Worm (Caenorhabditis elegans): Measurements from ENCODE around the gene clec-158.
A peak's percentile ranks its signal among the peaks of the same experiment; 100 is the strongest.

Gene clec-158

ce11 chrIII:6863901-6864300, 4.5 kb upstream of the clec-158 start, which contains the start of gene sma-3 (continued):
- TF ChIP-seq mbf-1 (tag; optimal IDR thresholded peaks at IDR 0.05) = no peak
- TF ChIP-seq lin-13 (GFP tag; optimal IDR thresholded peaks at IDR 0.05) = no peak
- no peak for TF ChIP-seq ztf-11 (tag; optimal IDR thresholded peaks at IDR 0.05)
- TF ChIP-seq mab-5 (tag; optimal IDR thresholded peaks at IDR 0.05) = no peak

ce11 chrIII:6857390-6857848, 2.0 kb downstream of the clec-158 start:
- TF ChIP-seq nhr-129 (tag; optimal IDR thresholded peaks at IDR 0.05) = peak; percentile 85
- no peak for TF ChIP-seq lin-11 (tag; optimal IDR thresholded peaks at IDR 0.05)
- no peak for TF ChIP-seq elt-1 (tag; optimal IDR thresholded peaks at IDR 0.05)
- no peak for TF ChIP-seq lin-39 (tag; optimal IDR thresholded peaks at IDR 0.05)
- no peak for TF ChIP-seq skn-1 (tag; optimal IDR thresholded peaks at IDR 0.05)
- peak; percentile 93 for TF ChIP-seq fos-1 (tag; optimal IDR thresholded peaks at IDR 0.05)
- peak; percentile 33 for TF ChIP-seq nhr-25 (tag; optimal IDR thresholded peaks at IDR 0.05)
- TF ChIP-seq Y55F3AM.14 (GFP tag; optimal IDR thresholded peaks at IDR 0.05) = no peak
- TF ChIP-seq ztf-1 (GFP tag; conservative IDR thresholded peaks at IDR 0.05) = no peak
- TF ChIP-seq lin-13 (GFP tag; optimal IDR thresholded peaks at IDR 0.05) = no peak
- no peak for TF ChIP-seq unc-55 (GFP tag; optimal IDR thresholded peaks at IDR 0.05)
- peak; percentile 54 for TF ChIP-seq C34F6.9 (tag; optimal IDR thresholded peaks at IDR 0.05)
- TF ChIP-seq nhr-6 (tag; optimal IDR thresholded peaks at IDR 0.05) = no peak
- no peak for TF ChIP-seq sma-3 (GFP tag; optimal IDR thresholded peaks at IDR 0.05)
- peak in 1 of 2 experiments; percentile 55 for TF ChIP-seq lsy-2 (tag; optimal IDR thresholded peaks at IDR 0.05)
- peak; percentile 61 for TF ChIP-seq gmeb-1 (tag; optimal IDR thresholded peaks at IDR 0.05)
- peak; percentile 2 to 43 for TF ChIP-seq mdl-1 (tag; optimal IDR thresholded peaks at IDR 0.05)
- TF ChIP-seq nhr-10 (tag; optimal IDR thresholded peaks at IDR 0.05) = no peak
- TF ChIP-seq sma-9 (GFP tag; optimal IDR thresholded peaks at IDR 0.05) = peak; percentile 78
- TF ChIP-seq sma-9 (tag; optimal IDR thresholded peaks at IDR 0.05) = no peak
- no peak for TF ChIP-seq ZK546.5 (tag; optimal IDR thresholded peaks at IDR 0.05)
- TF ChIP-seq F13H6.1 (tag; optimal IDR thresholded peaks at IDR 0.05) = peak; percentile 73
- TF ChIP-seq crh-2 (tag; optimal IDR thresholded peaks at IDR 0.05) = peak; percentile 49
- TF ChIP-seq ama-1 (optimal IDR thresholded peaks at IDR 0.05) = no peak
- peak; percentile 64 for TF ChIP-seq blmp-1 (tag; optimal IDR thresholded peaks at IDR 0.05; ENCODE audit: insufficient read depth)

- TF ChIP-seq ZK546.5 (tag; optimal IDR thresholded peaks at IDR 0.05) = no peak
- TF ChIP-seq unc-39 (tag; optimal IDR thresholded peaks at IDR 0.05) = no peak
- no peak for TF ChIP-seq egl-27 (tag; optimal IDR thresholded peaks at IDR 0.05)
- no peak for TF ChIP-seq mab-5 (tag; optimal IDR thresholded peaks at IDR 0.05)
- TF ChIP-seq alr-1 (tag; optimal IDR thresholded peaks at IDR 0.05) = no peak
- no peak for TF ChIP-seq nhr-12 (tag; optimal IDR thresholded peaks at IDR 0.05)
- no peak for TF ChIP-seq crh-2 (tag; optimal IDR thresholded peaks at IDR 0.05)
- no peak for TF ChIP-seq ztf-4 (tag; optimal IDR thresholded peaks at IDR 0.05)
- no peak for TF ChIP-seq ceh-16 (tag; optimal IDR thresholded peaks at IDR 0.05)
- no peak for TF ChIP-seq dmd-4 (tag; optimal IDR thresholded peaks at IDR 0.05)
- TF ChIP-seq R02D3.7 (tag; optimal IDR thresholded peaks at IDR 0.05) = no peak
- TF ChIP-seq sma-3 (GFP tag; optimal IDR thresholded peaks at IDR 0.05) = no peak
- TF ChIP-seq sma-9 (GFP tag; optimal IDR thresholded peaks at IDR 0.05) = no peak
- TF ChIP-seq sma-9 (tag; optimal IDR thresholded peaks at IDR 0.05) = no peak
- no peak for TF ChIP-seq snpc-4 (tag; optimal IDR thresholded peaks at IDR 0.05)
- TF ChIP-seq gmeb-1 (tag; optimal IDR thresholded peaks at IDR 0.05) = no peak
- no peak for TF ChIP-seq nhr-11 (tag; optimal IDR thresholded peaks at IDR 0.05)
Observed at ce11 chrIII:6856709-6857108, 2.7 kb downstream of the clec-158 start, which contains the start of gene zak-1. TSS of gene zak-1 (minus strand) at chrIII:6856809.

- TF ChIP-seq crh-2 (tag; optimal IDR thresholded peaks at IDR 0.05) = peak; percentile 54
- no peak for TF ChIP-seq alr-1 (tag; optimal IDR thresholded peaks at IDR 0.05)
- TF ChIP-seq F13H6.1 (tag; optimal IDR thresholded peaks at IDR 0.05) = peak; percentile 36
- peak; percentile 85 for TF ChIP-seq sma-9 (GFP tag; optimal IDR thresholded peaks at IDR 0.05)
- TF ChIP-seq sma-9 (tag; optimal IDR thresholded peaks at IDR 0.05) = no peak
- no peak for TF ChIP-seq ztf-4 (tag; optimal IDR thresholded peaks at IDR 0.05)
- TF ChIP-seq fos-1 (tag; optimal IDR thresholded peaks at IDR 0.05) = peak; percentile 83
Observed at ce11 chrIII:6850255-6850654, 9.1 kb downstream of the clec-158 start, which contains the start of gene srv-1. TSS of gene srv-1 (plus strand) at chrIII:6850385.

Data from whole organism, L2 larva.